Fruit fly (Drosophila melanogaster): ENCODE measurements around the gene CG3609.

Gene CG3609

DNA sequence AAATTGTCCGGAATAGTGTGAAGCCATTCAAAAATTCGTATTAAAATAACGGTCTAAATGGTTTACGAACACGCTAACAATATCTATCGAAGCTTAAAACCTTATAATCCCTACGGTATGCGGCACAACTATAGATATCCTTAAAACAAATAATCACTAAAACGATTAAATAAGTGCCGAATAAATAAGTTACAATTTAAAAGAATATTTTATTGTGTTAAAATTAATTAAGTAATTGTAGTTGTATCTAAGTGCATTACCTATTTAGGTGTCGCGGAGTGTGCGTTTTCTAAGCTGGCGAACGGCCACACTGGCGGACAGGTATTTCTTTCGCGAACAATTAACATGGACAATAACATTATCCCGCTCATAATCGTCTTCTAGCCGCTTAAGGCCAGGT lies 6.4 kb upstream of the CG3609 start, which contains the start of gene Eogt (continued):
- TF ChIP-seq gt (GFP tag; IDR thresholded peaks at IDR 0.05) (peak; percentile 92), CG8765 (GFP tag; IDR thresholded peaks at IDR 0.05) (peak; percentile 97), NfI (GFP tag; optimal IDR thresholded peaks at IDR 0.05) (peak; percentile 91), CG4730 (GFP tag; IDR thresholded peaks at IDR 0.05) (peak; percentile 95), CG8388 (GFP tag; optimal IDR thresholded peaks at IDR 0.05) (peak; percentile 94), slou (GFP tag; optimal IDR thresholded peaks at IDR 0.05) (peak; percentile 76), CG10274 (GFP tag; optimal IDR thresholded peaks at IDR 0.05) (peak; percentile 53), H2.0 (GFP tag; IDR thresholded peaks at IDR 0.05) (peak; percentile 98), CG14860 (GFP tag; IDR thresholded peaks at IDR 0.05; ENCODE audit: partially characterized antibody) (no peak), Ets65A (GFP tag) (peak; percentile 96), exex (tag; optimal IDR thresholded peaks at IDR 0.05) (peak; percentile 45), CG13775 (GFP tag; optimal IDR thresholded peaks at IDR 0.05) (peak; percentile 93), Doc3 (GFP tag; IDR thresholded peaks at IDR 0.05; ENCODE audit: partially characterized antibody) (no peak), z (GFP tag; IDR thresholded peaks at IDR 0.05) (peak; percentile 74; the same call in 2 of the 3 replicates), chm (GFP tag; IDR thresholded peaks at IDR 0.05) (peak; percentile 98), CG12219 (GFP tag; optimal IDR thresholded peaks at IDR 0.05) (peak; percentile 88), Gsc (GFP tag; IDR thresholded peaks at IDR 0.05) (peak; percentile 93), CG12769 (tag; optimal IDR thresholded peaks at IDR 0.05) (peak; percentile 97), nmo (GFP tag; optimal IDR thresholded peaks at IDR 0.05) (peak; percentile 97), pb (GFP tag; optimal IDR thresholded peaks at IDR 0.05) (no peak), CG34422 (GFP tag; IDR thresholded peaks at IDR 0.05) (peak; percentile 98), Bgb (GFP tag; IDR thresholded peaks at IDR 0.05; ENCODE audit: partially characterized antibody) (no peak), CrebB (tag; optimal IDR thresholded peaks at IDR 0.05) (peak; percentile 91), Oaz (GFP tag; IDR thresholded peaks at IDR 0.05) (peak; percentile 95), CG10431 (GFP tag; optimal IDR thresholded peaks at IDR 0.05) (peak; percentile 67), ewg (GFP tag; optimal IDR thresholded peaks at IDR 0.05) (peak; percentile 84), esg (GFP tag; conservative IDR thresholded peaks at IDR 0.05) (peak; percentile 96), CG12942 (GFP tag; optimal IDR thresholded peaks at IDR 0.05) (peak; percentile 93), ase (GFP tag; IDR thresholded peaks at IDR 0.05) (peak; percentile 96), CG13624 (GFP tag; optimal IDR thresholded peaks at IDR 0.05) (peak; percentile 63), Ssrp (tag; optimal IDR thresholded peaks at IDR 0.05) (peak; percentile 96), CG30431 (GFP tag; optimal IDR thresholded peaks at IDR 0.05) (peak; percentile 93), CG1792 (GFP tag; optimal IDR thresholded peaks at IDR 0.05) (peak; percentile 27), CG4424 (GFP tag; optimal IDR thresholded peaks at IDR 0.05) (peak; percentile 89), org-1 (GFP tag; optimal IDR thresholded peaks at IDR 0.05) (peak; percentile 83), Antp (GFP tag; optimal IDR thresholded peaks at IDR 0.05) (peak; percentile 45), CG2120 (GFP tag; optimal IDR thresholded peaks at IDR 0.05) (peak; percentile 93), slp2 (GFP tag; optimal IDR thresholded peaks at IDR 0.05) (peak; percentile 63), Scr (GFP tag; IDR thresholded peaks at IDR 0.05; ENCODE audit: partially characterized antibody) (peak; percentile 34; the same call in 1 of the 2 replicates), ssp (GFP tag; IDR thresholded peaks at IDR 0.05) (peak; percentile 91), CG7357 (GFP tag; IDR thresholded peaks at IDR 0.05) (peak; percentile 90), row (GFP tag; IDR thresholded peaks at IDR 0.05) (peak; percentile 99), Hmr (GFP tag; optimal IDR thresholded peaks at IDR 0.05) (peak; percentile 93), CG33213 (GFP tag; optimal IDR thresholded peaks at IDR 0.05) (peak; percentile 48), fru (optimal IDR thresholded peaks at IDR 0.05) (no peak), Hsf (GFP tag; optimal IDR thresholded peaks at IDR 0.05) (peak; percentile 92), tin (GFP tag; optimal IDR thresholded peaks at IDR 0.05) (peak; percentile 88), Hey (tag; optimal IDR thresholded peaks at IDR 0.05) (peak; percentile 40), cas (GFP tag; IDR thresholded peaks at IDR 0.05) (peak; percentile 77; the same call in 1 of the 2 replicates), Sox100B (GFP tag; optimal IDR thresholded peaks at IDR 0.05) (peak; percentile 79), lab (GFP tag; optimal IDR thresholded peaks at IDR 0.05) (peak; percentile 90), Ets97D (GFP tag; optimal IDR thresholded peaks at IDR 0.05) (peak; percentile 45)
